Fruit fly (Drosophila melanogaster) whole organism, embryonic: ENCODE data around the gene CG11147.

Experiments
- Awh ChIP-seq: fragments of 200-800 bp; sonication (Bioruptor generic); IDR thresholded peaks from 2 replicates; pipeline ENCODE4, ENCODE4 v1.3.6; 2022; ENCODE audit warnings: missing biosample characterization, missing genetic modification characterization
- Bdp1 ChIP-seq: fragments of 200-800 bp; sonication (Bioruptor generic); optimal IDR thresholded peaks from 3 replicates; lab custom pipeline; 2016; ENCODE audit warnings: missing biosample characterization, missing genetic modification characterization
- CG10147 ChIP-seq: fragments of 200-800 bp; sonication (Bioruptor generic); optimal IDR thresholded peaks from 2 replicates; lab custom pipeline; 2019; ENCODE audit warnings: missing biosample characterization, mild to moderate bottlenecking, missing genetic modification characterization, moderate library complexity
- CG10543 ChIP-seq: fragments of 200-800 bp; sonication (Bioruptor generic); optimal IDR thresholded peaks from 3 replicates; lab custom pipeline; 2017; ENCODE audit warnings: missing biosample characterization, mild to moderate bottlenecking, missing genetic modification characterization, moderate library complexity
- CG10959 ChIP-seq: fragments of 200-800 bp; sonication (Bioruptor generic); IDR thresholded peaks from 2 replicates; pipeline ENCODE4 v1.3.6; 2022; ENCODE audit warnings: missing biosample characterization, missing genetic modification characterization
- CG1233 ChIP-seq: fragments of 200-800 bp; sonication (Bioruptor generic); optimal IDR thresholded peaks from 4 replicates; lab custom pipeline; 2018; ENCODE audit warnings: missing biosample characterization, mild to moderate bottlenecking, missing genetic modification characterization
- CG13424 ChIP-seq: fragments of 200-800 bp; sonication (Bioruptor generic); optimal IDR thresholded peaks from 2 replicates; lab custom pipeline; 2019; ENCODE audit warnings: missing biosample characterization, mild to moderate bottlenecking, missing genetic modification characterization, moderate library complexity
- CG13894 ChIP-seq: fragments of 200-800 bp; sonication (Bioruptor generic); optimal IDR thresholded peaks from 3 replicates; lab custom pipeline; 2018; ENCODE audit warnings: missing biosample characterization, mild to moderate bottlenecking, missing genetic modification characterization, moderate library complexity
- CG15269 ChIP-seq: fragments of 200-800 bp; sonication (Bioruptor generic); optimal IDR thresholded peaks from 2 replicates; lab custom pipeline; 2018; ENCODE audit warnings: missing biosample characterization, mild to moderate bottlenecking, missing genetic modification characterization, moderate library complexity
- CG1602 ChIP-seq: fragments of 200-800 bp; sonication (Bioruptor generic); optimal IDR thresholded peaks from 3 replicates; lab custom pipeline; 2016; ENCODE audit warnings: missing biosample characterization, missing genetic modification characterization
- CG17359 ChIP-seq: fragments of 200-800 bp; sonication (Bioruptor generic); optimal IDR thresholded peaks from 3 replicates; lab custom pipeline; 2018; ENCODE audit warnings: missing biosample characterization, mild to moderate bottlenecking, missing genetic modification characterization, moderate library complexity
- CG17612 ChIP-seq: fragments of 200-800 bp; sonication (Bioruptor generic); IDR thresholded peaks from 2 replicates; pipeline ENCODE4 v1.3.6; 2022; ENCODE audit warnings: missing biosample characterization, missing genetic modification characterization
- CG17912 ChIP-seq: fragments of 200-800 bp; sonication (Bioruptor generic); optimal IDR thresholded peaks from 2 replicates; lab custom pipeline; 2018; ENCODE audit warnings: missing biosample characterization, mild to moderate bottlenecking, missing genetic modification characterization
- CG2129 ChIP-seq: fragments of 200-800 bp; sonication (Bioruptor generic); IDR thresholded peaks from 2 replicates; pipeline ENCODE4 v1.3.6; 2022; ENCODE audit warnings: missing biosample characterization, missing genetic modification characterization; ENCODE audit not compliant: partially characterized antibody
- CG34422 ChIP-seq: fragments of 200-800 bp; sonication (Bioruptor generic); IDR thresholded peaks from 3 replicates; pipeline ENCODE4 v1.3.6; 2022; ENCODE audit warnings: missing biosample characterization, missing genetic modification characterization
- CG4707 ChIP-seq: fragments of 200-800 bp; sonication (Bioruptor generic); optimal IDR thresholded peaks from 2 replicates; lab custom pipeline; 2018; ENCODE audit warnings: missing biosample characterization, mild to moderate bottlenecking, missing genetic modification characterization, moderate library complexity
- CG6813 ChIP-seq: fragments of 200-800 bp; sonication (Bioruptor generic); optimal IDR thresholded peaks from 2 replicates; lab custom pipeline; 2017; ENCODE audit warnings: missing biosample characterization, missing genetic modification characterization, mild to moderate bottlenecking, moderate library complexity, missing genetic modification reagents
- CG7271 ChIP-seq: fragments of 200-800 bp; sonication (Bioruptor generic); optimal IDR thresholded peaks from 2 replicates; lab custom pipeline; 2018; ENCODE audit warnings: missing biosample characterization, mild to moderate bottlenecking, missing genetic modification characterization, moderate library complexity
- CG7357 ChIP-seq: fragments of 200-800 bp; sonication (Bioruptor generic); IDR thresholded peaks from 3 replicates; pipeline ENCODE4 v1.3.6; 2022; ENCODE audit warnings: missing biosample characterization, missing genetic modification characterization
- CG7928 ChIP-seq: fragments of 200-800 bp; sonication (Bioruptor generic); optimal IDR thresholded peaks from 2 replicates; lab custom pipeline; 2017; ENCODE audit warnings: missing biosample characterization, mild to moderate bottlenecking, missing genetic modification characterization
- CG8944 ChIP-seq: fragments of 200-800 bp; sonication (Bioruptor generic); optimal IDR thresholded peaks from 3 replicates; lab custom pipeline; 2016; ENCODE audit warnings: missing biosample characterization, missing genetic modification characterization
- CG9437 ChIP-seq: fragments of 200-800 bp; sonication (Bioruptor generic); optimal IDR thresholded peaks from 2 replicates; lab custom pipeline; 2018; ENCODE audit warnings: missing biosample characterization, mild to moderate bottlenecking, missing genetic modification characterization
- Deaf1 ChIP-seq: fragments of 200-800 bp; optimal IDR thresholded peaks from 3 replicates; lab custom pipeline; 2019; ENCODE audit warnings: missing biosample characterization, mild to moderate bottlenecking, missing genetic modification characterization, moderate library complexity
- Ets97D ChIP-seq: fragments of 200-800 bp; sonication (Bioruptor generic); optimal IDR thresholded peaks from 3 replicates; lab custom pipeline; 2016; ENCODE audit warnings: missing biosample characterization, missing genetic modification characterization
- Fer1 ChIP-seq: fragments of 200-800 bp; sonication (Bioruptor generic); optimal IDR thresholded peaks from 2 replicates; lab custom pipeline; 2017; ENCODE audit warnings: missing biosample characterization, mild to moderate bottlenecking, missing genetic modification characterization
- Fer2 ChIP-seq: fragments of 200-800 bp; sonication (Bioruptor generic); optimal IDR thresholded peaks from 2 replicates; lab custom pipeline; 2018; ENCODE audit warnings: missing biosample characterization, mild to moderate bottlenecking, missing genetic modification characterization, moderate library complexity
- Gug ChIP-seq: fragments of 200-800 bp; sonication (Bioruptor generic); IDR thresholded peaks from 4 replicates; pipeline ENCODE4 v1.3.6; 2022; ENCODE audit warnings: missing biosample characterization, missing genetic modification characterization
- Hand ChIP-seq: fragments of 200-800 bp; sonication (Bioruptor generic); optimal IDR thresholded peaks from 2 replicates; lab custom pipeline; 2017; ENCODE audit warnings: mild to moderate bottlenecking, missing biosample characterization, missing genetic modification reagents, missing genetic modification characterization
- Mrtf ChIP-seq: fragments of 200-800 bp; sonication (Bioruptor generic); IDR thresholded peaks from 3 replicates; pipeline ENCODE4 v1.3.6; 2022; ENCODE audit warnings: missing biosample characterization, missing genetic modification characterization
- bab2 ChIP-seq: fragments of 200-800 bp; sonication (Bioruptor generic); optimal IDR thresholded peaks from 2 replicates; lab custom pipeline; 2016; ENCODE audit warnings: missing biosample characterization, missing genetic modification characterization
- cwo ChIP-seq: fragments of 200-800 bp; sonication (Bioruptor generic); optimal IDR thresholded peaks from 3 replicates; lab custom pipeline; 2017; ENCODE audit warnings: missing biosample characterization, missing genetic modification characterization, mild to moderate bottlenecking, moderate library complexity, missing genetic modification reagents
- dmrt99B ChIP-seq: fragments of 200-800 bp; sonication (Bioruptor generic); optimal IDR thresholded peaks from 2 replicates; lab custom pipeline; 2018; ENCODE audit warnings: missing biosample characterization, mild to moderate bottlenecking, missing genetic modification characterization, moderate library complexity
- fd3F ChIP-seq: fragments of 200-800 bp; sonication (Bioruptor generic); optimal IDR thresholded peaks from 2 replicates; lab custom pipeline; 2018; ENCODE audit warnings: missing biosample characterization, mild to moderate bottlenecking, missing genetic modification characterization, moderate library complexity
- ftz-f1 ChIP-seq: fragments of 200-800 bp; sonication (Bioruptor generic); optimal IDR thresholded peaks from 2 replicates; lab custom pipeline; 2016; ENCODE audit warnings: missing biosample characterization, missing genetic modification characterization
- gfzf ChIP-seq: fragments of 200-800 bp; sonication (Bioruptor generic); optimal IDR thresholded peaks from 2 replicates; lab custom pipeline; 2016; ENCODE audit warnings: missing biosample characterization, mild to moderate bottlenecking, missing genetic modification characterization, moderate library complexity
- hth ChIP-seq: fragments of >200 bp; optimal IDR thresholded peaks from 2 replicates; lab custom pipeline; 2017; ENCODE audit warnings: inconsistent platforms
- jumu ChIP-seq: fragments of 200-800 bp; sonication (Bioruptor generic); optimal IDR thresholded peaks from 3 replicates; lab custom pipeline; 2016; ENCODE audit warnings: missing biosample characterization, missing genetic modification characterization
- lilli ChIP-seq: fragments of 200-800 bp; sonication (Bioruptor generic); optimal IDR thresholded peaks from 3 replicates; lab custom pipeline; 2016; ENCODE audit warnings: missing biosample characterization, missing genetic modification characterization
- nmo ChIP-seq: fragments of 200-800 bp; sonication (Bioruptor generic); optimal IDR thresholded peaks from 2 replicates; lab custom pipeline; 2018; ENCODE audit warnings: missing biosample characterization, mild to moderate bottlenecking, missing genetic modification characterization, moderate library complexity
- pfk ChIP-seq: fragments of 200-800 bp; sonication (Bioruptor generic); optimal IDR thresholded peaks from 2 replicates; lab custom pipeline; 2018; ENCODE audit warnings: missing biosample characterization, mild to moderate bottlenecking, missing genetic modification characterization, moderate library complexity
- pita ChIP-seq: fragments of 200-800 bp; sonication (Bioruptor generic); optimal IDR thresholded peaks from 2 replicates; lab custom pipeline; 2017; ENCODE audit warnings: missing biosample characterization, mild to moderate bottlenecking, missing genetic modification characterization
- pzg ChIP-seq: fragments of 200-800 bp; sonication (Bioruptor generic); optimal IDR thresholded peaks from 3 replicates; lab custom pipeline; 2018; ENCODE audit warnings: missing biosample characterization, mild to moderate bottlenecking, missing genetic modification characterization, moderate library complexity
- sd ChIP-seq: fragments of 200-800 bp; sonication (Bioruptor generic); optimal IDR thresholded peaks from 3 replicates; lab custom pipeline; 2018; ENCODE audit warnings: missing biosample characterization, mild to moderate bottlenecking, missing genetic modification characterization, moderate library complexity
- sim ChIP-seq: fragments of 200-800 bp; sonication (Bioruptor generic); IDR thresholded peaks from 2 replicates; pipeline ENCODE4 v1.3.6; 2022; ENCODE audit warnings: missing biosample characterization, missing genetic modification characterization
- sisA ChIP-seq: fragments of 200-800 bp; sonication (Bioruptor generic); IDR thresholded peaks from 2 replicates; pipeline ENCODE4 v1.3.6; 2022; ENCODE audit warnings: missing biosample characterization, missing genetic modification characterization
- slou ChIP-seq: fragments of 200-800 bp; sonication (Bioruptor generic); optimal IDR thresholded peaks from 3 replicates; lab custom pipeline; 2016; ENCODE audit warnings: missing biosample characterization, missing genetic modification characterization
- sob ChIP-seq: fragments of 200-800 bp; sonication (Bioruptor generic); IDR thresholded peaks from 2 replicates; pipeline ENCODE4 v1.3.6; 2022; ENCODE audit warnings: missing biosample characterization, missing genetic modification characterization
- stwl ChIP-seq: fragments of 200-800 bp; sonication (Bioruptor generic); optimal IDR thresholded peaks from 3 replicates; lab custom pipeline; 2018; ENCODE audit warnings: missing biosample characterization, mild to moderate bottlenecking, missing genetic modification characterization, moderate library complexity
- tio ChIP-seq: fragments of 200-800 bp; sonication (Bioruptor generic); optimal IDR thresholded peaks from 2 replicates; lab custom pipeline; 2017; ENCODE audit warnings: missing biosample characterization, missing genetic modification characterization, inconsistent platforms
- tna ChIP-seq: fragments of 200-800 bp; sonication (Bioruptor generic); IDR thresholded peaks from 2 replicates; pipeline ENCODE4 v1.3.6; 2022; ENCODE audit warnings: missing biosample characterization, missing genetic modification characterization; ENCODE audit not compliant: partially characterized antibody
- toy ChIP-seq: fragments of 200-800 bp; sonication (Bioruptor generic); IDR thresholded peaks from 2 replicates; pipeline ENCODE4 v1.3.6; 2022; ENCODE audit warnings: missing biosample characterization, missing genetic modification characterization

Gene CG11147

DNA sequence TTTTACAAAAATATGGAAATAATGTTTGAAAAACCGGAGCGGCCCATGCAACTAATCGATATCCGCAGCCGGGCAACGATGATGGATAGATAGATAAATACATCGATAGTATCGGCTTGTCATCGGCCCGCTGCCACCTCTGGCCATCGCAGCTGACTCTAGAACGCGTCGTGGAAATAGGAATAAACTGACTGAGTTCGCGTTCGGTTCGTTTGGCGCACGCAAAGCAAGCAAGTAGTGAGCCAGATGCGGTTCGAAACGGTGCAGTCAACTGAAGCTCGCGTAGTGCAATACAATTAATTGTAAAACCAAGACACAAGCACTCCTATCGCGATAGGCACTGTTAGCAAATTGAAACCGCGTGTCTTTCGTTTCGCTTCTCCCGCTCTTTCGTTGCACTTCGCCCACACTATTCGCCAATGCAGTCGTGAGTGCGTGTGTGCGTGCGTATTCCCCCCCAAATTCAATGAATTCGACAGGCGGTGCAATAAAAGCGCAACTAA, 16.5 kb downstream of the CG11147 start, which contains the start of gene CG11030 (continued):
- no peak for TF ChIP-seq Awh (GFP tag; lab: Robert Waterston, UW)
- TF ChIP-seq CG7271 (tag; lab: Kevin White, UChicago): peak; percentile 67
- peak; percentile 79 for TF ChIP-seq pzg (GFP tag; lab: Kevin White, UChicago)
- no peak for TF ChIP-seq CG10543 (GFP tag; lab: Kevin White, UChicago)
- TF ChIP-seq slou (GFP tag; lab: Kevin White, UChicago): no peak
- TF ChIP-seq lilli (GFP tag; lab: Kevin White, UChicago): peak; percentile 39
- TF ChIP-seq Mrtf: no peak
- no peak for TF ChIP-seq hth
- TF ChIP-seq jumu (GFP tag; lab: Kevin White, UChicago): no peak
- peak; percentile 57 for TF ChIP-seq stwl
- TF ChIP-seq bab2: no peak
- TF ChIP-seq CG13424: no peak
- no peak for TF ChIP-seq CG17612 (GFP tag; lab: Robert Waterston, UW)
- TF ChIP-seq sisA: no peak
- TF ChIP-seq pita (GFP tag; lab: Kevin White, UChicago): no peak
- peak; percentile 49; the same call in 1 of the 4 replicates for TF ChIP-seq Gug (GFP tag; lab: Robert Waterston, UW)
- no peak for TF ChIP-seq cwo
- no peak for TF ChIP-seq pfk (GFP tag; lab: Kevin White, UChicago)
- TF ChIP-seq Hand (GFP tag; lab: Kevin White, UChicago): no peak
- no peak for TF ChIP-seq CG10147
- TF ChIP-seq CG8944 (GFP tag; lab: Kevin White, UChicago): no peak
- TF ChIP-seq tna: peak; percentile 98
- no peak for TF ChIP-seq Bdp1 (GFP tag; lab: Kevin White, UChicago)
- TF ChIP-seq Fer1: no peak
- peak; percentile 71; the same call in 2 of the 3 replicates for TF ChIP-seq CG34422
- TF ChIP-seq fd3F: no peak
- no peak for TF ChIP-seq CG7357 (GFP tag; lab: Robert Waterston, UW)
- peak; percentile 46 for TF ChIP-seq CG13894 (tag; lab: Kevin White, UChicago)
- TF ChIP-seq CG17912 (GFP tag; lab: Kevin White, UChicago): no peak
- no peak for TF ChIP-seq sd (tag; lab: Kevin White, UChicago)
- no peak for TF ChIP-seq CG7928 (GFP tag; lab: Kevin White, UChicago)
- TF ChIP-seq dmrt99B: no peak
- no peak for TF ChIP-seq CG10959 (GFP tag; lab: Robert Waterston, UW)
- no peak for TF ChIP-seq CG1233 (GFP tag; lab: Kevin White, UChicago)
- TF ChIP-seq CG17359: no peak
- no peak for TF ChIP-seq CG1602
- no peak for TF ChIP-seq toy (GFP tag; lab: Robert Waterston, UW)
- TF ChIP-seq CG6813: no peak
- no peak for TF ChIP-seq Fer2 (tag; lab: Kevin White, UChicago)
- TF ChIP-seq sim (GFP tag; lab: Robert Waterston, UW): no peak
- peak; percentile 30 for TF ChIP-seq nmo (GFP tag; lab: Kevin White, UChicago)
- TF ChIP-seq CG15269 (tag; lab: Kevin White, UChicago): no peak
- TF ChIP-seq tio (GFP tag; lab: Kevin White, UChicago): no peak
- no peak for TF ChIP-seq CG4707
- TF ChIP-seq sob: peak; percentile 45
- no peak for TF ChIP-seq ftz-f1
- no peak for TF ChIP-seq gfzf (GFP tag; lab: Kevin White, UChicago)
- peak; percentile 59 for TF ChIP-seq Deaf1 (tag; lab: Kevin White, UChicago)
- TF ChIP-seq CG2129: peak; percentile 96
- TF ChIP-seq CG9437 (GFP tag; lab: Kevin White, UChicago): no peak
- no peak for TF ChIP-seq Ets97D (GFP tag; lab: Kevin White, UChicago)
